Worm (Caenorhabditis elegans) whole organism, L4 larva: ENCODE results near the gene arl-3.

Experiments
- F49E8.2 ChIP-seq: sonication (generic microtip); optimal IDR thresholded peaks from 2 replicates; lab custom pipeline; 2016; ENCODE audit warnings: missing compliant biosample characterization, mild to moderate bottlenecking, missing genetic modification characterization, borderline replicate concordance
- ZK337.2 ChIP-seq: fragments of 200-800 bp; sonication (Bioruptor generic); IDR thresholded peaks from 2 replicates; pipeline ENCODE4 v1.3.6; 2022; ENCODE audit warnings: missing genetic modification reagents, missing genetic modification characterization, missing compliant biosample characterization
- aha-1 ChIP-seq: fragments of 150-350 bp; peaks from one replicate; lab custom pipeline; 2014; ENCODE audit warnings: missing biosample characterization, missing genetic modification characterization
- aly-2 ChIP-seq: sonication (generic microtip); optimal IDR thresholded peaks from 2 replicates; lab custom pipeline; 2018; ENCODE audit warnings: missing biosample characterization, missing genetic modification characterization
- ama-1 ChIP-seq: fragments of 150-350 bp; optimal IDR thresholded peaks from 2 replicates; lab custom pipeline; 2014; ENCODE audit warnings: inconsistent platforms, mixed read lengths
- ceh-28 ChIP-seq: fragments of 150-350 bp; optimal IDR thresholded peaks from 2 replicates; lab custom pipeline; 2014; ENCODE audit warnings: missing biosample characterization, missing genetic modification reagents, missing genetic modification characterization
- ces-1 ChIP-seq: fragments of 150-350 bp; sonication (generic microtip); optimal IDR thresholded peaks from 4 replicates; lab custom pipeline; 2014; ENCODE audit warnings: missing biosample characterization, missing genetic modification reagents, missing genetic modification characterization
- dve-1 ChIP-seq: sonication (generic microtip); optimal IDR thresholded peaks from 2 replicates; lab custom pipeline; 2017; ENCODE audit warnings: antibody characterized with exemption, mild to moderate bottlenecking, missing genetic modification characterization, missing compliant biosample characterization; ENCODE audit not compliant: insufficient read depth
- fkh-10 ChIP-seq: fragments of 150-350 bp; optimal IDR thresholded peaks from 2 replicates; lab custom pipeline; 2014; ENCODE audit warnings: missing biosample characterization, missing genetic modification reagents, missing genetic modification characterization
- fos-1 ChIP-seq: fragments of 150-350 bp; optimal IDR thresholded peaks from 2 replicates; lab custom pipeline; 2014; ENCODE audit warnings: missing biosample characterization, missing genetic modification characterization
- lin-29 ChIP-seq: fragments of 200-800 bp; sonication (Bioruptor generic); IDR thresholded peaks from 2 replicates; pipeline ENCODE4 v1.3.6; 2022; ENCODE audit warnings: missing genetic modification reagents, missing genetic modification characterization, missing compliant biosample characterization
- lir-3 ChIP-seq: sonication (generic microtip); optimal IDR thresholded peaks from 2 replicates; lab custom pipeline; 2016; ENCODE audit warnings: mild to moderate bottlenecking, missing genetic modification characterization, missing compliant biosample characterization
- mdl-1 ChIP-seq, 2 experiments: fragments of 150-350 bp in 1 of 2; sonication (generic microtip) in 1 of 2; optimal IDR thresholded peaks; 2 replicates each; lab custom pipeline; 2014 to 2017; ENCODE audit warnings: missing biosample characterization in 2 of 2, missing genetic modification characterization in 2 of 2
- mep-1 ChIP-seq: fragments of 150-350 bp; sonication (generic microtip); optimal IDR thresholded peaks from 3 replicates; lab custom pipeline; 2014; ENCODE audit warnings: missing biosample characterization, missing genetic modification characterization
- nhr-10 ChIP-seq: fragments of 150-350 bp; optimal IDR thresholded peaks from 2 replicates; lab custom pipeline; 2014; ENCODE audit warnings: missing biosample characterization, missing genetic modification characterization
- nhr-11 ChIP-seq: fragments of 150-350 bp; optimal IDR thresholded peaks from 2 replicates; lab custom pipeline; 2014; ENCODE audit warnings: missing biosample characterization, missing genetic modification characterization
- nhr-111 ChIP-seq: fragments of 200-800 bp; sonication (Bioruptor generic); optimal IDR thresholded peaks from 2 replicates; lab custom pipeline; 2018; ENCODE audit warnings: mild to moderate bottlenecking, missing genetic modification characterization, missing compliant biosample characterization
- nhr-237 ChIP-seq: sonication (generic microtip); optimal IDR thresholded peaks from 2 replicates; lab custom pipeline; 2017; ENCODE audit warnings: missing biosample characterization, missing genetic modification characterization
- nhr-25 ChIP-seq: sonication (generic microtip); optimal IDR thresholded peaks from 2 replicates; lab custom pipeline; 2017; ENCODE audit warnings: missing genetic modification characterization, mild to moderate bottlenecking, missing compliant biosample characterization, antibody characterized with exemption, moderate library complexity, borderline replicate concordance; ENCODE audit not compliant: insufficient read depth
- nhr-28 ChIP-seq: fragments of 150-350 bp; optimal IDR thresholded peaks from 2 replicates; lab custom pipeline; 2014; ENCODE audit warnings: missing biosample characterization, missing genetic modification characterization
- nhr-42 ChIP-seq: fragments of 200-800 bp; sonication (Bioruptor generic); IDR thresholded peaks from 2 replicates; pipeline ENCODE4 v1.3.6; 2022; ENCODE audit warnings: missing genetic modification characterization, missing compliant biosample characterization
- nhr-48 ChIP-seq: sonication (generic microtip); optimal IDR thresholded peaks from 2 replicates; lab custom pipeline; 2016; ENCODE audit warnings: mild to moderate bottlenecking, missing genetic modification characterization, missing compliant biosample characterization
- pha-4 ChIP-seq, 2 experiments: fragments of 150-350 bp in 1 of 2; fragments of 200-800 bp in 1 of 2; sonication (Bioruptor generic) in 1 of 2; IDR thresholded peaks in 1 of 2; optimal IDR thresholded peaks in 1 of 2; 2 replicates each; pipeline versions ENCODE4 v1.3.6 to Lab custom; 2014 to 2022; ENCODE audit warnings: missing genetic modification characterization in 2 of 2, missing genetic modification reagents in 2 of 2, missing biosample characterization in 1 of 2, missing compliant biosample characterization in 1 of 2
- skn-1 ChIP-seq: fragments of 150-350 bp; optimal IDR thresholded peaks from 2 replicates; lab custom pipeline; 2014; ENCODE audit warnings: missing biosample characterization, missing genetic modification characterization
- unc-62 ChIP-seq, 3 experiments: fragments of 150-350 bp in 1 of 3; sonication (generic microtip); optimal IDR thresholded peaks in 2 of 3; peaks in 1 of 3; 1 replicate in 1 of 3; 2 replicates in 2 of 3; lab custom pipeline; 2014 to 2017; ENCODE audit warnings: missing biosample characterization in 3 of 3, missing genetic modification characterization in 3 of 3, missing genetic modification reagents in 3 of 3, missing genotype in 1 of 3
- vab-7 ChIP-seq: fragments of 200-800 bp; sonication (Bioruptor generic); IDR thresholded peaks from 2 replicates; pipeline ENCODE4 v1.3.6; 2022; ENCODE audit warnings: missing genetic modification reagents, missing genetic modification characterization, missing compliant biosample characterization
- zfp-3 ChIP-seq: fragments of 200-800 bp; sonication (Bioruptor generic); conservative IDR thresholded peaks from 2 replicates; pipeline ENCODE4 v1.3.6; 2022; ENCODE audit warnings: missing genetic modification reagents, missing genetic modification characterization, missing compliant biosample characterization

The arl-3 gene

ce11 chrII:14578013-14578412 is 28.3 kb upstream of the arl-3 start, which contains the start of gene nspb-7:
nspb-7 (plus strand) TSS chrII:14578313.
- TF ChIP-seq ama-1 (lab: Kevin White, UChicago): no peak
- no peak for TF ChIP-seq fkh-10 (GFP tag; lab: Kevin White, UChicago)
- no peak for TF ChIP-seq zfp-3 (GFP tag; lab: Robert Waterston, UW)
- TF ChIP-seq aha-1: peak; percentile 24
- no peak for TF ChIP-seq F49E8.2 (tag; lab: Kevin White, UChicago)
- no peak for TF ChIP-seq ces-1 (GFP tag; lab: Kevin White, UChicago)
- TF ChIP-seq nhr-25 (tag; lab: Kevin White, UChicago): no peak
- TF ChIP-seq dve-1 (tag; lab: Kevin White, UChicago): no peak
- TF ChIP-seq, all 104 proteins: peak for 1

- no peak for TF ChIP-seq nhr-48 (tag; lab: Kevin White, UChicago)
- TF ChIP-seq pha-4 (GFP tag; IDR thresholded peaks at IDR 0.05; lab: Robert Waterston, UW): no peak
- no peak for TF ChIP-seq pha-4 (tag; optimal IDR thresholded peaks at IDR 0.05; lab: Kevin White, UChicago)
- TF ChIP-seq ceh-28: peak; percentile 70
Observed at ce11 chrII:14578716-14579115, 27.6 kb upstream of the arl-3 start, which contains the start of gene C01G12.9. C01G12.9 (plus strand) TSS chrII:14579016.

ce11 chrII:14580549-14580948 is 25.7 kb upstream of the arl-3 start, which contains the start of the genes nspb-8 and nspb-9:
nspb-8 (minus strand) TSS chrII:14580649.
nspb-9 (plus strand) TSS chrII:14580859.
- TF ChIP-seq unc-62 (GFP tag; optimal IDR thresholded peaks at IDR 0.05 in 1 of 2; lab: Kevin White, UChicago) (peak in 1 of 2 experiments; percentile 46), unc-62 (tag; optimal IDR thresholded peaks at IDR 0.05; lab: Kevin White, UChicago) (no peak), aha-1 (peak; percentile 42), mep-1 (no peak)

- TF ChIP-seq nhr-111 (no peak), unc-62 (GFP tag; optimal IDR thresholded peaks at IDR 0.05 in 1 of 2; lab: Kevin White, UChicago) (peak in 1 of 2 experiments; percentile 11), unc-62 (tag; optimal IDR thresholded peaks at IDR 0.05; lab: Kevin White, UChicago) (no peak)
Observed at ce11 chrII:14582206-14582605, 24.1 kb upstream of the arl-3 start, which contains the start of gene C01G12.3. C01G12.3 (minus strand) TSS chrII:14582306.

- no peak for TF ChIP-seq mdl-1 (tag; optimal IDR thresholded peaks at IDR 0.05; lab: Kevin White, UChicago)
- TF ChIP-seq aha-1: peak; percentile 26
- TF ChIP-seq nhr-10 (tag; lab: Kevin White, UChicago): no peak
- TF ChIP-seq nhr-237 (tag; lab: Kevin White, UChicago): no peak
- no peak for TF ChIP-seq lir-3
- TF ChIP-seq lin-29: no peak
- TF ChIP-seq nhr-28 (tag; lab: Kevin White, UChicago): peak; percentile 24
Observed at ce11 chrII:14587407-14587806, 18.9 kb upstream of the arl-3 start, which contains the start of gene C01G12.5. C01G12.5 (minus strand) TSS chrII:14587507.

ce11 chrII:14588162-14588561 is 18.1 kb upstream of the arl-3 start, which contains the start of gene nspb-10:
nspb-10 (minus strand) TSS chrII:14588262.
- no peak for TF ChIP-seq ceh-28
- no peak for TF ChIP-seq aly-2 (tag; lab: Kevin White, UChicago)
- no peak for TF ChIP-seq skn-1 (tag; lab: Kevin White, UChicago)

- TF ChIP-seq ZK337.2 (GFP tag; lab: Robert Waterston, UW): no peak
- no peak for TF ChIP-seq fos-1 (tag; lab: Kevin White, UChicago)
- TF ChIP-seq nhr-42: 0 out of 2 replicates have a peak, but pooled peaks have one; percentile 13
Observed at ce11 chrII:14591699-14592098, 14.6 kb upstream of the arl-3 start, which contains the start of gene C01G12.7. C01G12.7 (minus strand) TSS chrII:14591893.

ce11 chrII:14592629-14593028 is 13.6 kb upstream of the arl-3 start:
- TF ChIP-seq aha-1 (peak; percentile 67), nhr-11 (peak; percentile 64), vab-7 (no peak), unc-62 (GFP tag; optimal IDR thresholded peaks at IDR 0.05 in 1 of 2; lab: Kevin White, UChicago) (peak in 1 of 2 experiments; percentile 58), unc-62 (tag; optimal IDR thresholded peaks at IDR 0.05; lab: Kevin White, UChicago) (no peak)
